Worm (Caenorhabditis elegans) whole organism, mixed stage, embryonic: ENCODE measurements around the gene Y82E9BR.5.

Experiments used
- M03D4.4 ChIP-seq: sonication (generic microtip); optimal IDR thresholded peaks from 2 replicates; lab custom pipeline; 2017; ENCODE audit warnings: mild to moderate bottlenecking, missing genetic modification characterization, missing compliant biosample characterization
- bed-3 ChIP-seq: fragments of 200-800 bp; sonication (Bioruptor generic); optimal IDR thresholded peaks from 3 replicates; lab custom pipeline; 2018; ENCODE audit warnings: mild to moderate bottlenecking, missing genetic modification characterization, moderate library complexity, missing compliant biosample characterization
- blmp-1 ChIP-seq: fragments of 150-350 bp; optimal IDR thresholded peaks from 2 replicates; lab custom pipeline; 2014; ENCODE audit warnings: missing biosample characterization, missing genetic modification characterization
- ceh-39 ChIP-seq: fragments of 150-350 bp; optimal IDR thresholded peaks from 2 replicates; lab custom pipeline; 2014; ENCODE audit warnings: missing biosample characterization, missing genetic modification characterization
- ceh-43 ChIP-seq: fragments of 200-800 bp; sonication (Bioruptor generic); optimal IDR thresholded peaks from 2 replicates; lab custom pipeline; 2018; ENCODE audit warnings: mild to moderate bottlenecking, missing genetic modification characterization, moderate library complexity, missing compliant biosample characterization
- ceh-83 ChIP-seq: fragments of 200-800 bp; sonication (Bioruptor generic); optimal IDR thresholded peaks from 2 replicates; lab custom pipeline; 2018; ENCODE audit warnings: mild to moderate bottlenecking, missing genetic modification characterization, missing compliant biosample characterization
- ces-1 ChIP-seq: fragments of 150-350 bp; optimal IDR thresholded peaks from 2 replicates; lab custom pipeline; 2014; ENCODE audit warnings: missing biosample characterization, missing genetic modification reagents, missing genetic modification characterization
- cnd-1 ChIP-seq: fragments of 200-800 bp; sonication (Bioruptor generic); optimal IDR thresholded peaks from 2 replicates; lab custom pipeline; 2018; ENCODE audit warnings: mild to moderate bottlenecking, missing genetic modification characterization, missing compliant biosample characterization
- drap-1 ChIP-seq: fragments of 200-800 bp; sonication (Bioruptor generic); optimal IDR thresholded peaks from 3 replicates; lab custom pipeline; 2018; ENCODE audit warnings: mild to moderate bottlenecking, missing genetic modification characterization, missing compliant biosample characterization
- elt-1 ChIP-seq: sonication (generic microtip); optimal IDR thresholded peaks from 2 replicates; lab custom pipeline; 2017; ENCODE audit warnings: missing genetic modification characterization, mild to moderate bottlenecking, missing compliant biosample characterization, antibody characterized with exemption, moderate library complexity, borderline replicate concordance; ENCODE audit not compliant: insufficient read depth
- elt-3 ChIP-seq: fragments of 150-350 bp; optimal IDR thresholded peaks from 2 replicates; lab custom pipeline; 2014; ENCODE audit warnings: missing biosample characterization, missing genetic modification characterization
- flh-1 ChIP-seq: fragments of 200-800 bp; sonication (Bioruptor generic); optimal IDR thresholded peaks from 2 replicates; lab custom pipeline; 2018; ENCODE audit warnings: mild to moderate bottlenecking, missing genetic modification characterization, moderate library complexity, missing compliant biosample characterization
- ham-2 ChIP-seq: fragments of 200-800 bp; sonication (Bioruptor generic); optimal IDR thresholded peaks from 2 replicates; lab custom pipeline; 2018; ENCODE audit warnings: mild to moderate bottlenecking, missing genetic modification characterization, missing compliant biosample characterization
- hlh-1 ChIP-seq: fragments of 150-350 bp; optimal IDR thresholded peaks from 2 replicates; lab custom pipeline; 2014; ENCODE audit warnings: missing biosample characterization, missing genetic modification reagents, missing genetic modification characterization
- lin-13 ChIP-seq: fragments of 150-350 bp; optimal IDR thresholded peaks from 2 replicates; lab custom pipeline; 2014; ENCODE audit warnings: missing biosample characterization, missing genetic modification characterization
- lin-32 ChIP-seq: fragments of 200-800 bp; sonication (Bioruptor generic); optimal IDR thresholded peaks from 2 replicates; lab custom pipeline; 2018; ENCODE audit warnings: mild to moderate bottlenecking, missing genetic modification characterization, missing compliant biosample characterization
- lsy-2 ChIP-seq: fragments of 150-350 bp; optimal IDR thresholded peaks from 2 replicates; lab custom pipeline; 2014; ENCODE audit warnings: missing biosample characterization, missing genetic modification characterization
- mab-5 ChIP-seq: fragments of 150-350 bp; optimal IDR thresholded peaks from 2 replicates; lab custom pipeline; 2014; ENCODE audit warnings: missing biosample characterization, missing genetic modification characterization
- mep-1 ChIP-seq: fragments of 150-350 bp; optimal IDR thresholded peaks from 2 replicates; lab custom pipeline; 2017; ENCODE audit warnings: missing biosample characterization, missing genetic modification reagents, missing genetic modification characterization, inconsistent platforms
- mls-2 ChIP-seq: sonication (generic microtip); optimal IDR thresholded peaks from 2 replicates; lab custom pipeline; 2016; ENCODE audit warnings: mild to moderate bottlenecking, missing genetic modification characterization, moderate library complexity, missing compliant biosample characterization
- nhr-12 ChIP-seq: fragments of 150-350 bp; optimal IDR thresholded peaks from 2 replicates; lab custom pipeline; 2014; ENCODE audit warnings: missing biosample characterization, missing genetic modification characterization
- nhr-2 ChIP-seq: fragments of 150-350 bp; optimal IDR thresholded peaks from 2 replicates; lab custom pipeline; 2014; ENCODE audit warnings: missing biosample characterization, missing genetic modification characterization
- nhr-237 ChIP-seq: fragments of 150-350 bp; optimal IDR thresholded peaks from 2 replicates; lab custom pipeline; 2014; ENCODE audit warnings: missing biosample characterization, missing genetic modification characterization
- nhr-28 ChIP-seq: fragments of 150-350 bp; optimal IDR thresholded peaks from 2 replicates; lab custom pipeline; 2014; ENCODE audit warnings: missing biosample characterization, missing genetic modification characterization
- nhr-76 ChIP-seq: sonication (generic microtip); optimal IDR thresholded peaks from 2 replicates; lab custom pipeline; 2017; ENCODE audit warnings: missing biosample characterization, missing genetic modification characterization
- pha-4 ChIP-seq: fragments of 150-350 bp; optimal IDR thresholded peaks from 2 replicates; lab custom pipeline; 2018; ENCODE audit warnings: missing biosample characterization, missing genetic modification reagents, missing genetic modification characterization
- sem-2 ChIP-seq: fragments of 200-800 bp; sonication (Bioruptor generic); optimal IDR thresholded peaks from 2 replicates; lab custom pipeline; 2018; ENCODE audit warnings: mild to moderate bottlenecking, missing genetic modification characterization, missing compliant biosample characterization
- snpc-4 ChIP-seq: fragments of 150-350 bp; optimal IDR thresholded peaks from 2 replicates; lab custom pipeline; 2014; ENCODE audit warnings: missing biosample characterization, missing genetic modification characterization
- sptf-1 ChIP-seq: sonication (generic microtip); optimal IDR thresholded peaks from 2 replicates; lab custom pipeline; 2017; ENCODE audit warnings: mild to moderate bottlenecking, missing genetic modification characterization, moderate library complexity, missing compliant biosample characterization
- tbx-8 ChIP-seq: fragments of 200-800 bp; sonication (Bioruptor generic); optimal IDR thresholded peaks from 2 replicates; lab custom pipeline; 2018; ENCODE audit warnings: mild to moderate bottlenecking, missing genetic modification characterization, moderate library complexity, missing compliant biosample characterization
- unc-120 ChIP-seq: sonication (generic microtip); optimal IDR thresholded peaks from 2 replicates; lab custom pipeline; 2017; ENCODE audit warnings: missing genetic modification characterization, missing compliant biosample characterization; ENCODE audit not compliant: poor library complexity, severe bottlenecking
- unc-39 ChIP-seq: fragments of 150-350 bp; optimal IDR thresholded peaks from 2 replicates; lab custom pipeline; 2014; ENCODE audit warnings: missing biosample characterization, missing genetic modification characterization
- unc-62 ChIP-seq: fragments of 150-350 bp; optimal IDR thresholded peaks from 2 replicates; lab custom pipeline; 2014; ENCODE audit warnings: missing biosample characterization, missing genetic modification reagents, missing genetic modification characterization
- zip-8 ChIP-seq: fragments of 150-350 bp; optimal IDR thresholded peaks from 2 replicates; lab custom pipeline; 2014; ENCODE audit warnings: missing biosample characterization, missing genetic modification characterization
- ztf-11 ChIP-seq: fragments of 150-350 bp; optimal IDR thresholded peaks from 2 replicates; lab custom pipeline; 2014; ENCODE audit warnings: missing biosample characterization, missing genetic modification characterization

The Y82E9BR.5 gene

DNA sequence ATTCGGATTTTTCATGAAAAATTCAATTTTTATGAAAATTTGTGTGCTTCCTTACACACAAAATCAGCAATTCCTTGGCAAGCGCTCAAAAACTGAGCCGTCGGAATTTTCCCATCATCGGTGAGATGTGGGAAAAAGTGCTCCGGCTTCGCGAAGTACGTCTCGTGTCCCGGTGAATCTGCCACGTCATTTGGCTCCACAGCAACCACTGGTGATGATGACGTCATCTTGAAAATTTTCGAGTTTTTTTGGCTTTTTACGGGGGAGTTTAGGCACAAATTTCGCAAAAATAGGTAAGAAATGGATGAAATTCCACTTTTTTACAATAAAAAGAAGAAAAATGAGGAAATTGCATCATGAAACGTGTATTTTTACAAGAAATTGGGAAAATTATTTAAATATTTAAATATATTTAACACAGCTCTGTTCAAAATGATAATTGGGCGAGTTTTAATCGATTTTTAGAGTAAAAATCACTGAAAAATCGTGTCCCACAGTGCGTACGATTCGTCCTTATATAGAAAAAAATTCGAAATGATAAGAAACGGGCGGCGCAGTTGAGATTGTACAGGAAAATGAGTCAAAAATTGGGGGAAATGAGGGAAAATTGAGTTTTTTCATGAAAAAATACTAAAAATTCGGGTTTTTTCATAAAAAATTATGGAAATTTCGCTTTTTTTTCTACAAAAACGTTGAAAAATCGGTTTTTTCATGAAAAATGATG is 29.9 kb downstream of the Y82E9BR.5 start, which contains the start of gene Y82E9BR.14:
Gene Y82E9BR.14 (minus strand): TSS at position 227 of the 724 bp plus-strand sequence.
- TF ChIP-seq zip-8 (tag; lab: Kevin White, UChicago) (peak; percentile 74), lin-13 (no peak)

DNA sequence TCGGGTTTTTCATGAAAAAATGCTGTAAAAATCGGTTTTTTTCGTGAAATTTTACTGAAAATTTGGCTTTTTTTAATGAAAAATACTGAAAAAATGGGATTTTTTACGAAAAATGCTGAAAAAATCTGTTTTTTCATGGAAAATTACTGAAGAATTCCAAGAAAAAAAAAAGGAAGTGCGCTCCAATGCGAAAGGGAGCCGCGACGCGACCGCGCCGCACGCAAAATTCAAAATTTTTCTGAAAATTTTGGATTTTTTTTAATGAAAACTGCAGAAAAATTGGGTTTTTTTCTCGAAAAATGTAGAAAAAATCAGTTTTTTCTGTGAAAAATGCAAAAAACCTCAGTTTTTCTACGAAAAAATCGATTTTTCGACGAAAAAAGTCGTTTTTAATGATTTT is 32.4 kb downstream of the Y82E9BR.5 start:
- TF ChIP-seq sem-2: no peak
- no peak for TF ChIP-seq nhr-76
- no peak for TF ChIP-seq lin-32 (GFP tag; lab: Kevin White, UChicago)
- TF ChIP-seq mls-2 (tag; lab: Kevin White, UChicago): no peak

- no peak for TF ChIP-seq nhr-2 (tag; lab: Kevin White, UChicago)
- no peak for TF ChIP-seq lin-13
- no peak for TF ChIP-seq ham-2 (GFP tag; lab: Kevin White, UChicago)
- no peak for TF ChIP-seq tbx-8 (GFP tag; lab: Kevin White, UChicago)
- no peak for TF ChIP-seq nhr-237 (tag; lab: Kevin White, UChicago)
- no peak for TF ChIP-seq pha-4 (tag; lab: Kevin White, UChicago)
- no peak for TF ChIP-seq elt-1 (tag; lab: Kevin White, UChicago)
- TF ChIP-seq ztf-11: no peak
- no peak for TF ChIP-seq M03D4.4 (tag; lab: Kevin White, UChicago)
- TF ChIP-seq bed-3 (GFP tag; lab: Kevin White, UChicago): no peak
- TF ChIP-seq mls-2 (tag; lab: Kevin White, UChicago): no peak
- no peak for TF ChIP-seq mab-5 (tag; lab: Kevin White, UChicago)
- TF ChIP-seq snpc-4 (tag; lab: Kevin White, UChicago): no peak
- no peak for TF ChIP-seq unc-39
- no peak for TF ChIP-seq sptf-1 (tag; lab: Kevin White, UChicago)
- TF ChIP-seq unc-62 (GFP tag; lab: Kevin White, UChicago): no peak
- no peak for TF ChIP-seq unc-120 (tag; lab: Kevin White, UChicago)
- TF ChIP-seq cnd-1: no peak
These were observed 32.9 kb downstream of the Y82E9BR.5 start, which contains the start of gene elc-1 for ce11 chrIII:1417090-1417489. Gene elc-1 (minus strand): TSS chrIII:1417190.

DNA sequence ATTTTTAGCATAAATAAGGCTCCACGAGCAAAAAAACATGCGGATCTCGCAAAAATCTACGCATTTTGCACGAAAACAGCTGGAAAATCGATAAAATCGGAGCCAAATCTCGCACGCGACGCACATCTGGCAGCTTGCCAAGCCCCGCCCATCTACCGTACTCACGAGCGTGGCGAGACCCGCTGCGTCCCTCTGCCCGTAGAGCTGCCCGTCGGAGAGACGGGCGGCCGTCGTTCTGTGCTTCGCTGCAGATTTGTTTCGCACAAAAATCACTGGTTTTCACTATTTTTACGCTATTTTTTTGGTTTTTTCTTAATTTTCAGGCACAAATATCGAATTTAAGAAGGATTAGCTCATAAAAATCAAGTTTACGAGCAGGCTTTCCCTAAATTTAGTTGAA is 34.5 kb downstream of the Y82E9BR.5 start:
- no peak for TF ChIP-seq zip-8 (tag; lab: Kevin White, UChicago)
- peak; percentile 86 for TF ChIP-seq nhr-237 (tag; lab: Kevin White, UChicago)
- TF ChIP-seq ceh-83 (GFP tag; lab: Kevin White, UChicago): no peak
- no peak for TF ChIP-seq drap-1 (GFP tag; lab: Kevin White, UChicago)
- no peak for TF ChIP-seq lin-32 (GFP tag; lab: Kevin White, UChicago)
- no peak for TF ChIP-seq bed-3 (GFP tag; lab: Kevin White, UChicago)
- TF ChIP-seq mab-5 (tag; lab: Kevin White, UChicago): no peak
- peak; percentile 44 for TF ChIP-seq cnd-1
- TF ChIP-seq lin-13: peak; percentile 93
- TF ChIP-seq pha-4 (tag; lab: Kevin White, UChicago): peak; percentile 95
- TF ChIP-seq snpc-4 (tag; lab: Kevin White, UChicago): no peak
- TF ChIP-seq elt-3 (tag; lab: Kevin White, UChicago): no peak
- no peak for TF ChIP-seq nhr-2 (tag; lab: Kevin White, UChicago)
- TF ChIP-seq flh-1 (GFP tag; lab: Kevin White, UChicago): no peak
- peak; percentile 65 for TF ChIP-seq sptf-1 (tag; lab: Kevin White, UChicago)
- peak; percentile 77 for TF ChIP-seq mep-1 (tag; lab: Kevin White, UChicago)
- TF ChIP-seq ceh-43 (GFP tag; lab: Kevin White, UChicago): no peak
- peak; percentile 46 for TF ChIP-seq hlh-1
- TF ChIP-seq tbx-8 (GFP tag; lab: Kevin White, UChicago): no peak
- TF ChIP-seq unc-39: no peak
- TF ChIP-seq lsy-2 (tag; lab: Kevin White, UChicago): peak; percentile 97
- peak; percentile 22 for TF ChIP-seq unc-62 (GFP tag; lab: Kevin White, UChicago)
- TF ChIP-seq sem-2: no peak
- no peak for TF ChIP-seq ztf-11
- no peak for TF ChIP-seq ces-1
- TF ChIP-seq mls-2 (tag; lab: Kevin White, UChicago): peak; percentile 47
- TF ChIP-seq unc-120 (tag; lab: Kevin White, UChicago): no peak
- TF ChIP-seq nhr-76: no peak
- TF ChIP-seq blmp-1 (tag; lab: Kevin White, UChicago): no peak
- peak; percentile 33 for TF ChIP-seq ham-2 (GFP tag; lab: Kevin White, UChicago)
- no peak for TF ChIP-seq nhr-12 (tag; lab: Kevin White, UChicago)
- TF ChIP-seq elt-1 (tag; lab: Kevin White, UChicago): no peak
- TF ChIP-seq nhr-28 (tag; lab: Kevin White, UChicago): no peak
- peak; percentile 26 for TF ChIP-seq M03D4.4 (tag; lab: Kevin White, UChicago)
- TF ChIP-seq ceh-39 (tag; lab: Kevin White, UChicago): peak; percentile 56
- TF ChIP-seq, all 35 proteins: peak for 13
